Worm (Caenorhabditis elegans) whole organism, L2 larva: ENCODE results near the gene F08G2.4.
"Not testable (repeated sequence)": the region's sequence is repeated elsewhere in the genome, so short reads cannot be mapped to it uniquely, and the experiment has no call there.

ENCODE experiments used
- C34F6.9 ChIP-seq: fragments of 150-350 bp; optimal IDR thresholded peaks from 2 replicates; lab custom pipeline; 2014; ENCODE audit warnings: missing biosample characterization, missing genetic modification characterization
- F13H6.1 ChIP-seq: sonication (generic microtip); optimal IDR thresholded peaks from 2 replicates; lab custom pipeline; 2016; ENCODE audit warnings: missing genetic modification characterization, missing compliant biosample characterization
- Y55F3AM.14 ChIP-seq: fragments of 200-800 bp; sonication (Bioruptor generic); optimal IDR thresholded peaks from 2 replicates; lab custom pipeline; 2018; ENCODE audit warnings: mild to moderate bottlenecking, missing genetic modification characterization, missing compliant biosample characterization
- ZK546.5 ChIP-seq: sonication (generic microtip); optimal IDR thresholded peaks from 2 replicates; lab custom pipeline; 2017; ENCODE audit warnings: missing biosample characterization, missing genetic modification characterization
- aly-2 ChIP-seq: fragments of 150-350 bp; optimal IDR thresholded peaks from 2 replicates; lab custom pipeline; 2014; ENCODE audit warnings: missing biosample characterization, missing genetic modification characterization
- ama-1 ChIP-seq: fragments of 150-350 bp; optimal IDR thresholded peaks from 2 replicates; lab custom pipeline; 2018; ENCODE audit warnings: inconsistent platforms
- blmp-1 ChIP-seq: sonication (generic microtip); optimal IDR thresholded peaks from 2 replicates; lab custom pipeline; 2017; ENCODE audit warnings: missing genetic modification characterization, mild to moderate bottlenecking, missing compliant biosample characterization, antibody characterized with exemption, moderate library complexity; ENCODE audit not compliant: insufficient read depth
- ceh-82 ChIP-seq: fragments of 150-350 bp; optimal IDR thresholded peaks from 2 replicates; lab custom pipeline; 2014; ENCODE audit warnings: missing biosample characterization, missing genetic modification characterization
- dmd-4 ChIP-seq: sonication (generic microtip); optimal IDR thresholded peaks from 2 replicates; lab custom pipeline; 2017; ENCODE audit warnings: missing biosample characterization, missing genetic modification characterization
- elt-1 ChIP-seq: fragments of 150-350 bp; optimal IDR thresholded peaks from 2 replicates; lab custom pipeline; 2014; ENCODE audit warnings: missing biosample characterization, missing genetic modification characterization
- elt-3 ChIP-seq: sonication (generic microtip); optimal IDR thresholded peaks from 2 replicates; lab custom pipeline; 2017; ENCODE audit warnings: missing biosample characterization, missing genetic modification characterization
- fos-1 ChIP-seq: fragments of 150-350 bp; optimal IDR thresholded peaks from 2 replicates; lab custom pipeline; 2014; ENCODE audit warnings: missing biosample characterization, missing genetic modification characterization
- lin-11 ChIP-seq: fragments of 150-350 bp; sonication (generic microtip); optimal IDR thresholded peaks from 2 replicates; lab custom pipeline; 2014; ENCODE audit warnings: missing biosample characterization, missing genetic modification characterization, inconsistent platforms, mixed read lengths
- lin-13 ChIP-seq: fragments of 150-350 bp; optimal IDR thresholded peaks from 2 replicates; lab custom pipeline; 2014; ENCODE audit warnings: missing biosample characterization, missing genetic modification reagents, missing genetic modification characterization
- lsy-2 ChIP-seq, 2 experiments: fragments of 150-350 bp in 1 of 2; sonication (generic microtip) in 1 of 2; optimal IDR thresholded peaks; 2 replicates each; lab custom pipeline; 2014 to 2017; ENCODE audit warnings: missing biosample characterization in 2 of 2, missing genetic modification characterization in 2 of 2
- mdl-1 ChIP-seq, 2 experiments: fragments of 150-350 bp in 1 of 2; sonication (generic microtip) in 1 of 2; optimal IDR thresholded peaks; 2 replicates each; lab custom pipeline; 2017; ENCODE audit warnings: missing biosample characterization in 2 of 2, missing genetic modification characterization in 2 of 2
- nhr-129 ChIP-seq: fragments of 150-350 bp; optimal IDR thresholded peaks from 2 replicates; lab custom pipeline; 2014; ENCODE audit warnings: missing biosample characterization, missing genetic modification characterization
- nhr-21 ChIP-seq: fragments of 150-350 bp; optimal IDR thresholded peaks from 2 replicates; lab custom pipeline; 2014; ENCODE audit warnings: missing biosample characterization, missing genetic modification characterization
- nhr-23 ChIP-seq: fragments of 150-350 bp; optimal IDR thresholded peaks from 2 replicates; lab custom pipeline; 2014; ENCODE audit warnings: missing biosample characterization, missing genetic modification reagents, missing genetic modification characterization
- nhr-237 ChIP-seq: fragments of 150-350 bp; optimal IDR thresholded peaks from 2 replicates; lab custom pipeline; 2014; ENCODE audit warnings: missing biosample characterization, missing genetic modification characterization
- nhr-25 ChIP-seq: fragments of 150-350 bp; sonication (generic microtip); optimal IDR thresholded peaks from 3 replicates; lab custom pipeline; 2014; ENCODE audit warnings: missing biosample characterization, missing genetic modification characterization
- nhr-6 ChIP-seq: fragments of 150-350 bp; optimal IDR thresholded peaks from 2 replicates; lab custom pipeline; 2014; ENCODE audit warnings: missing biosample characterization, missing genetic modification characterization
- peb-1 ChIP-seq: fragments of 150-350 bp; optimal IDR thresholded peaks from 2 replicates; lab custom pipeline; 2014; ENCODE audit warnings: missing biosample characterization, missing genetic modification characterization
- sem-4 ChIP-seq: fragments of 150-350 bp; optimal IDR thresholded peaks from 2 replicates; lab custom pipeline; 2014; ENCODE audit warnings: missing biosample characterization, missing genetic modification reagents, missing genetic modification characterization
- skn-1 ChIP-seq: sonication (generic microtip); optimal IDR thresholded peaks from 2 replicates; lab custom pipeline; 2017; ENCODE audit warnings: missing biosample characterization, missing genetic modification characterization
- sma-3 ChIP-seq: sonication (generic microtip); optimal IDR thresholded peaks from 2 replicates; lab custom pipeline; 2016; ENCODE audit warnings: missing genetic modification reagents, missing genetic modification characterization, missing compliant biosample characterization
- sma-9 ChIP-seq, 2 experiments: fragments of 150-350 bp in 1 of 2; sonication (generic microtip) in 1 of 2; optimal IDR thresholded peaks; 2 replicates each; lab custom pipeline; 2014 to 2016; ENCODE audit warnings: missing genetic modification characterization in 2 of 2, mild to moderate bottlenecking in 1 of 2, missing biosample characterization in 1 of 2, missing compliant biosample characterization in 1 of 2, missing genetic modification reagents in 1 of 2, moderate library complexity in 1 of 2
- snpc-4 ChIP-seq: fragments of 150-350 bp; optimal IDR thresholded peaks from 2 replicates; lab custom pipeline; 2014; ENCODE audit warnings: missing biosample characterization, missing genetic modification characterization
- unc-62 ChIP-seq: fragments of 150-350 bp; optimal IDR thresholded peaks from 2 replicates; lab custom pipeline; 2014; ENCODE audit warnings: missing biosample characterization, missing genetic modification reagents, missing genetic modification characterization
- ztf-4 ChIP-seq: fragments of 150-350 bp; optimal IDR thresholded peaks from 2 replicates; lab custom pipeline; 2014; ENCODE audit warnings: missing biosample characterization, missing genetic modification characterization

The F08G2.4 gene

DNA sequence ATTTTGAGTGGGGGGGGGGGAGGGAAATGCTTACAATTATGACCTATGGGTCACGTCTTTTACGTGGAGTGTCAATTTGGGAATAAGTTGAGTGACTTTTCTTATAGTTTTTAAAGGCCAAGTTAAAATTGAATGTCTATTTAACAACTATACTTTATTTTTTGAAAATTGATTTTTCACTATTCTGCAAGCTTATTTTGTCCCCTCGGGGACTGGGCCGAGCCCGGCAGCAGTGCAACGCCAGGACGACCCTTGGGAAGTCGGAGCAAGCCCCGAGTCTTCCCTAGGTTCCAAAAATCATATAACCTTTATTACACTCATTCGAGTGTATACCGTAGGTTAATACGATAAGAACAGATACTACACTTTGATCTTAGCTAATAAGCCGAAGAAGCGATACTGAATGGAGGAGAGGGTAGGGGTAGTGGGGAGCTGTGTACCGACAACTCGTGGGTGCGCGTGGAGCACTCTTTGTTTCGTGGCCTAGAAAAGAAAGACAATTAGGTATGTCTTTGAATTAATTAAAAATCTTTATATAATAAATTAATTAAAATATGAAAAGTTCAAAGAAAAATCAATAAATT is 5.4 kb downstream of the F08G2.4 start, which contains the start of gene ins-37:
ins-37 (minus strand) TSS at position 384 of the 584 bp plus-strand sequence.
- not testable (repeated sequence) for TF ChIP-seq peb-1 (tag; lab: Kevin White, UChicago); nhr-21 (tag; lab: Kevin White, UChicago); mdl-1 (tag; optimal IDR thresholded peaks at IDR 0.05; lab: Kevin White, UChicago)
- TF ChIP-seq, all 48 proteins: peak for 0; not testable (repeated sequence) for 48

DNA sequence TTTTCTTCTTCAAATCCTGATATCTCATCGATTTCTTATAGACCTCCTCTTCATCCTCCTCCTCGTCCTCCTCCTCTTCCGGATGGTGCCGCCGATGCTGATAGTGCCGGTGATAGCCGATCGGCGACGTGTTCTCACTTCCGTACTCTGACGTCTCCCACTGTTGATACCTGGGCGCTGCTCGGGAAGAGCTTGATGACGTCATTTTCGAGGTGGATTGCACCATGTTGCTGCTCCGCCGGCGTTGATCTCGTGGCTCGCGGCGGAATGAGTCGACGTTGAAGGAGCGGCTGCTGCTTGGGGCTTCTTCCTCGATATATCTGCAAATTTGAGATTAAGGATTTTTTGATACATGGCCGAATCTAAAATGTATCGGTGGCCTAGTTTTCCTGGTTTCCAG is 8.0 kb downstream of the F08G2.4 start:
- TF ChIP-seq nhr-21 (tag; lab: Kevin White, UChicago) (no peak), F13H6.1 (tag; lab: Kevin White, UChicago) (no peak), skn-1 (tag; lab: Kevin White, UChicago) (no peak), ztf-4 (tag; lab: Kevin White, UChicago) (no peak), elt-1 (tag; lab: Kevin White, UChicago) (no peak), nhr-129 (tag; lab: Kevin White, UChicago) (no peak), lin-11 (tag; lab: Kevin White, UChicago) (no peak), lin-13 (GFP tag; lab: Kevin White, UChicago) (no peak), aly-2 (tag; lab: Kevin White, UChicago) (no peak)

DNA sequence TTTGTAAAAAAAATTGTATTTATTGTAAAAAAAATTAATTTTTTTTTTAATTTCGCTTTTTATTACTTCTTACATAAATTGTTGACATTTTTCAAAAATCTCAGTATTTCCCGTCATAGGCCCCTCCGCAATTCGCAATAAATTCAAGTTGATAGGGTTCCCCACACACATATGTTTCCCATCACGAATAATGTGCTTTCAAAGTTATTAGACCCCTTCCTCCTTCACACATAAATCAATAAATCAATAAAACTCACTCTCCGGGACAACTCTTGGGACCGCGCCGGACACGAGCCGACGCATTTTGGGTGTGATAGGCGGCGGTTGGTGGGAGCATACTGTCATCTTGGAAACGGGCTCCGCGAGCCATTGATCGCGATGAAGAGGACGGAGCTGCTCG is 9.1 kb downstream of the F08G2.4 start:
- TF ChIP-seq nhr-237 (tag; lab: Kevin White, UChicago): no peak
- TF ChIP-seq elt-1 (tag; lab: Kevin White, UChicago): no peak
- TF ChIP-seq C34F6.9 (tag; lab: Kevin White, UChicago): no peak
- no peak for TF ChIP-seq skn-1 (tag; lab: Kevin White, UChicago)
- TF ChIP-seq sma-3 (GFP tag; lab: Kevin White, UChicago): no peak
- no peak for TF ChIP-seq dmd-4 (tag; lab: Kevin White, UChicago)
- TF ChIP-seq snpc-4 (tag; lab: Kevin White, UChicago): no peak
- TF ChIP-seq lin-11 (tag; lab: Kevin White, UChicago): no peak
- TF ChIP-seq ceh-82 (tag; lab: Kevin White, UChicago): no peak
- TF ChIP-seq ZK546.5 (tag; lab: Kevin White, UChicago): no peak
- no peak for TF ChIP-seq sem-4 (tag; lab: Kevin White, UChicago)
- TF ChIP-seq elt-3 (tag; lab: Kevin White, UChicago): no peak
- no peak for TF ChIP-seq sma-9 (GFP tag; optimal IDR thresholded peaks at IDR 0.05; lab: Kevin White, UChicago)
- TF ChIP-seq sma-9 (tag; optimal IDR thresholded peaks at IDR 0.05; lab: Kevin White, UChicago): no peak
- TF ChIP-seq nhr-25 (tag; lab: Kevin White, UChicago): no peak
- TF ChIP-seq peb-1 (tag; lab: Kevin White, UChicago): no peak
- TF ChIP-seq ztf-4 (tag; lab: Kevin White, UChicago): no peak
- TF ChIP-seq nhr-21 (tag; lab: Kevin White, UChicago): no peak
- no peak for TF ChIP-seq lsy-2 (tag; optimal IDR thresholded peaks at IDR 0.05; lab: Kevin White, UChicago)

DNA sequence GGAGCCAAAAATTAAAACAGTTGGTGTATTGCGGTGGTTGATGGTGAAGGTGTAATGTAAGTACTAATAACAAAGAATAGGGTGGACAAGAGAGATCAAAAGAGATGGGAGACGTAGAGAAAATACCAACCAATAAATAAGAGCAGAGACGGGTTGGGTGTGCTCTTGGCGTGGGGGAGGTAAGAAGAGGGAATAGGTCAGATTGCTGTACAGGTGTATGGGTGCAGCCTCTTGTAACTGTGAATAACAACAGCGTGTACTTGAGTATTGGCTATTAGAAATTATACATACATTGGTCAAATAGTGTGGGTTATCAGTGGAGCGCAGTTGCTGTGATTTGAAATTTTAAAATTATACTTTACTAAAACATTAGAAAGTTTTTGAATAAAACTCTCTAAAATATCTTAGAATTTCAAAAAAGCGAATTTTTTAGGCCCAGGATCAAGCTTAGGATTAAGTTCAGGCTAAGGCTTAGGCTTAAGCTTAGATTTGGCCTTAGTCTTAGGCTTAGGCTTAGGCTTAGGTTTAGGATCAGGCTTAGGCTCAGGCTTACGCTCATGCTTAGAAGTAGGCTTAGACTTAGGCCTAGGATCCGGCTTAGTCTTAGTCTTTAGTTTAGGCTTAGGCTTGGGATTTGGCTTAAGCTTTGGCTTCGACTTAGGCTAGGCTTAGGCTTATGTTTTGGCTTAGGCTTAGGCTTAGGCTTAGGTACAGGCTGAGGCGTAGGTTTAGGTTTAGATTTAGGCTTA is 10.9 kb downstream of the F08G2.4 start, which contains the start of gene F08G2.7:
F08G2.7 (minus strand) TSS at position 51 of the 749 bp plus-strand sequence.
- TF ChIP-seq nhr-6 (tag; lab: Kevin White, UChicago) (no peak), peb-1 (tag; lab: Kevin White, UChicago) (no peak), nhr-23 (tag; lab: Kevin White, UChicago) (no peak), fos-1 (no peak), sma-3 (GFP tag; lab: Kevin White, UChicago) (no peak), nhr-129 (tag; lab: Kevin White, UChicago) (no peak), Y55F3AM.14 (GFP tag; lab: Kevin White, UChicago) (no peak), blmp-1 (tag; lab: Kevin White, UChicago) (no peak), lsy-2 (tag; optimal IDR thresholded peaks at IDR 0.05; lab: Kevin White, UChicago) (no peak), sem-4 (tag; lab: Kevin White, UChicago) (no peak), ama-1 (lab: Kevin White, UChicago) (no peak), unc-62 (GFP tag; lab: Kevin White, UChicago) (no peak), lin-11 (tag; lab: Kevin White, UChicago) (no peak), ztf-4 (tag; lab: Kevin White, UChicago) (no peak), snpc-4 (tag; lab: Kevin White, UChicago) (no peak)
- TF ChIP-seq, all 48 proteins: peak for 0
